Fruit fly (Drosophila melanogaster): ENCODE results near the gene CG14402.

DNA sequence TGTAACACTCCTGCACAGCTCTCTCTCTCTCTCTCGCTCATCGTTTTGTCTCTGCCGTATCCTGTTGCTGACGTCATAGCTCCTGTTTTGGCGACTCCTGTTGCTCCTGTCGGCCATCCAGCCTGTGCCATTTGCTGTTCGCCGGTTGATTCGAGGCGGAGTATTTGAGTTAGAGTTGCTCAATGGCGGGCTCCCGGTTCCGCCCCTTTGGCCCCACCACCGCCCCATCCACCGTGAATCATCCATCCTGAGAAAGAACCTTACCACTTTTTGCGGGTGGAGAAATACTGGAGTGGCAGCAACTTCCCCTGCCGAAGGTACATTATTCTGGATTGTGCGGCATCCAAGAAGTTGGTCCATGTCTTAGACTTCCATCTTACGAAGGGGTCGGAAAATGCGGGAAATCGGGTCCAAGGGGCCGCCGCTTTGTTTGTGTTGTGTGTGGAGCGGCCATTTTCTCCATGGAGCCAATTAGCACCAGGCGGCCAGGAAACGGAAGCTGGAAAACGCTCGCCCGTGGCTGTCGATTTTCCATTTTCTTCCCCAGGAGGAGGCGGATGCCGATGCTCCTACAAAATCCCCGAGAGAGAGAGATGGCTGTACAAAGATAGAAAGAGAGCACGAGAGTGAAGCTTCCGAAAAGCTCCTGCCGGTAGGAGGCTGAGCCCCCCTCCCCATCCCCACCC lies 40.4 kb upstream of the CG14402 start:
- TF ChIP-seq psq (optimal IDR thresholded peaks at IDR 0.05) (no peak), insv (optimal IDR thresholded peaks at IDR 0.05) (no peak), h (optimal IDR thresholded peaks at IDR 0.05) (no peak)
